Fruit fly (Drosophila melanogaster) whole organism, embryonic: ENCODE results near the gene Cwc25.
A peak's percentile ranks its signal among the peaks of the same experiment; 100 is the strongest.

ENCODE experiments used
- ATbp ChIP-seq: fragments of 200-800 bp; sonication (Bioruptor generic); optimal IDR thresholded peaks from 2 replicates; lab custom pipeline; 2017; ENCODE audit warnings: missing biosample characterization, mild to moderate bottlenecking, missing genetic modification characterization, missing genetic modification reagents
- Asciz ChIP-seq: fragments of 200-800 bp; sonication (Bioruptor generic); optimal IDR thresholded peaks from 2 replicates; lab custom pipeline; 2017; ENCODE audit warnings: missing biosample characterization, mild to moderate bottlenecking, missing genetic modification characterization, missing genetic modification reagents
- CG10565 ChIP-seq: fragments of 200-800 bp; sonication (Bioruptor generic); optimal IDR thresholded peaks from 3 replicates; lab custom pipeline; 2016; ENCODE audit warnings: missing biosample characterization, mild to moderate bottlenecking, missing genetic modification characterization
- CG10979 ChIP-seq: fragments of 200-800 bp; sonication (Bioruptor generic); optimal IDR thresholded peaks from 2 replicates; lab custom pipeline; 2018; ENCODE audit warnings: missing biosample characterization, mild to moderate bottlenecking, missing genetic modification characterization, moderate library complexity
- CG12155 ChIP-seq: fragments of 200-800 bp; sonication (Bioruptor generic); optimal IDR thresholded peaks from 3 replicates; lab custom pipeline; 2016; ENCODE audit warnings: missing biosample characterization, missing genetic modification characterization
- CG12391 ChIP-seq: fragments of 200-800 bp; sonication (Bioruptor generic); optimal IDR thresholded peaks from 3 replicates; lab custom pipeline; 2018; ENCODE audit warnings: missing biosample characterization, mild to moderate bottlenecking, missing genetic modification characterization, moderate library complexity
- CG13287 ChIP-seq: fragments of 200-800 bp; sonication (Bioruptor generic); IDR thresholded peaks from 2 replicates; pipeline ENCODE4 v1.3.6; 2022; ENCODE audit warnings: missing biosample characterization, missing genetic modification characterization; ENCODE audit not compliant: partially characterized antibody
- CG13775 ChIP-seq: fragments of 200-800 bp; sonication (Bioruptor generic); optimal IDR thresholded peaks from 3 replicates; lab custom pipeline; 2017; ENCODE audit warnings: missing biosample characterization, mild to moderate bottlenecking, missing genetic modification characterization
- CG14965 ChIP-seq: fragments of 200-800 bp; sonication (Bioruptor generic); optimal IDR thresholded peaks from 2 replicates; lab custom pipeline; 2016; ENCODE audit warnings: missing biosample characterization, missing genetic modification characterization, borderline replicate concordance
- CG15479 ChIP-seq: fragments of 200-800 bp; sonication (Bioruptor generic); optimal IDR thresholded peaks from 3 replicates; lab custom pipeline; 2019; ENCODE audit warnings: missing biosample characterization, mild to moderate bottlenecking, missing genetic modification characterization, moderate library complexity
- CG1603 ChIP-seq: fragments of 200-800 bp; sonication (Bioruptor generic); optimal IDR thresholded peaks from 2 replicates; lab custom pipeline; 2019; ENCODE audit warnings: missing biosample characterization, mild to moderate bottlenecking, missing genetic modification characterization, moderate library complexity
- CG2116 ChIP-seq: fragments of 200-800 bp; sonication (Bioruptor generic); optimal IDR thresholded peaks from 3 replicates; lab custom pipeline; 2018; ENCODE audit warnings: missing biosample characterization, mild to moderate bottlenecking, missing genetic modification characterization
- CG31441 ChIP-seq: fragments of 200-800 bp; sonication (Bioruptor generic); IDR thresholded peaks from 2 replicates; pipeline ENCODE4 v1.3.6; 2022; ENCODE audit warnings: missing biosample characterization, missing genetic modification characterization
- CG4730 ChIP-seq: fragments of 200-800 bp; sonication (Bioruptor generic); IDR thresholded peaks from 2 replicates; pipeline ENCODE4 v1.3.6; 2022; ENCODE audit warnings: missing biosample characterization, missing genetic modification characterization
- CG4854 ChIP-seq: fragments of 200-800 bp; sonication (Bioruptor generic); optimal IDR thresholded peaks from 2 replicates; lab custom pipeline; 2016; ENCODE audit warnings: missing biosample characterization, missing genetic modification characterization, inconsistent platforms
- CG5180 ChIP-seq: fragments of 200-800 bp; sonication (Bioruptor generic); optimal IDR thresholded peaks from 3 replicates; lab custom pipeline; 2017; ENCODE audit warnings: missing biosample characterization, missing genetic modification characterization, mild to moderate bottlenecking, moderate library complexity, missing genetic modification reagents
- CG6175 ChIP-seq: fragments of 200-800 bp; sonication (Bioruptor generic); IDR thresholded peaks from 3 replicates; pipeline ENCODE4 v1.3.6; 2022; ENCODE audit warnings: missing biosample characterization, missing genetic modification characterization
- CG6272 ChIP-seq: fragments of 200-800 bp; sonication (Bioruptor generic); IDR thresholded peaks from 2 replicates; pipeline ENCODE4 v1.3.6; 2022; ENCODE audit warnings: missing biosample characterization, missing genetic modification characterization
- CG7839 ChIP-seq: fragments of 200-800 bp; sonication (Bioruptor generic); optimal IDR thresholded peaks from 3 replicates; lab custom pipeline; 2018; ENCODE audit warnings: missing biosample characterization, mild to moderate bottlenecking, missing genetic modification characterization, moderate library complexity
- CG8765 ChIP-seq: fragments of 200-800 bp; sonication (Bioruptor generic); IDR thresholded peaks from 2 replicates; pipeline ENCODE4 v1.3.6; 2022; ENCODE audit warnings: missing biosample characterization, missing genetic modification characterization
- CoRest ChIP-seq: fragments of 200-800 bp; sonication (Bioruptor generic); optimal IDR thresholded peaks from 3 replicates; lab custom pipeline; 2018; ENCODE audit warnings: missing biosample characterization, mild to moderate bottlenecking, missing genetic modification characterization, moderate library complexity
- HLH54F ChIP-seq: fragments of 200-800 bp; sonication (Bioruptor generic); optimal IDR thresholded peaks from 3 replicates; lab custom pipeline; 2016; ENCODE audit warnings: missing biosample characterization, missing genetic modification characterization
- Hey ChIP-seq: fragments of 200-800 bp; sonication (Bioruptor generic); optimal IDR thresholded peaks from 3 replicates; lab custom pipeline; 2018; ENCODE audit warnings: missing biosample characterization, mild to moderate bottlenecking, missing genetic modification characterization
- Hr39 ChIP-seq: fragments of >200 bp; optimal IDR thresholded peaks from 2 replicates; lab custom pipeline; 2017
- Hr51 ChIP-seq, 2 experiments: fragments of 200-800 bp; sonication (Bioruptor generic); optimal IDR thresholded peaks; 2 replicates in 1 of 2; 3 replicates in 1 of 2; lab custom pipeline; 2016 to 2018; ENCODE audit warnings: missing biosample characterization in 2 of 2, missing genetic modification characterization in 2 of 2, mild to moderate bottlenecking in 1 of 2, moderate library complexity in 1 of 2
- MBD-R2 ChIP-seq: fragments of 200-800 bp; sonication (Bioruptor generic); IDR thresholded peaks from 2 replicates; pipeline ENCODE4 v1.3.6; 2022; ENCODE audit warnings: missing biosample characterization, missing genetic modification characterization
- Pdp1 ChIP-seq, 2 experiments: fragments of 200-800 bp; sonication (Bioruptor generic); optimal IDR thresholded peaks; 3 replicates each; lab custom pipeline; 2016; ENCODE audit warnings: missing biosample characterization in 2 of 2, missing genetic modification characterization in 2 of 2, mild to moderate bottlenecking in 1 of 2, moderate library complexity in 1 of 2
- abd-A ChIP-seq: fragments of 200-800 bp; sonication (Bioruptor generic); optimal IDR thresholded peaks from 3 replicates; lab custom pipeline; 2019; ENCODE audit warnings: missing biosample characterization, mild to moderate bottlenecking, missing genetic modification characterization, moderate library complexity
- aop ChIP-seq: fragments of 200-800 bp; sonication (Bioruptor generic); IDR thresholded peaks from 2 replicates; pipeline ENCODE4 v1.3.6; 2022; ENCODE audit warnings: missing biosample characterization, missing genetic modification characterization
- bbx ChIP-seq: fragments of 200-800 bp; sonication (Bioruptor generic); IDR thresholded peaks from 2 replicates; pipeline ENCODE4 v1.3.6; 2022; ENCODE audit warnings: missing biosample characterization, missing genetic modification characterization; ENCODE audit not compliant: partially characterized antibody
- chif ChIP-seq, 2 experiments: fragments of 200-800 bp; sonication (Bioruptor generic); optimal IDR thresholded peaks; 3 replicates each; lab custom pipeline; 2016; ENCODE audit warnings: missing biosample characterization in 2 of 2, missing genetic modification characterization in 2 of 2
- chn ChIP-seq: fragments of 200-800 bp; sonication (Bioruptor generic); optimal IDR thresholded peaks from 2 replicates; lab custom pipeline; 2016; ENCODE audit warnings: missing biosample characterization, missing genetic modification characterization
- dmrt99B ChIP-seq: fragments of 200-800 bp; sonication (Bioruptor generic); optimal IDR thresholded peaks from 2 replicates; lab custom pipeline; 2018; ENCODE audit warnings: missing biosample characterization, mild to moderate bottlenecking, missing genetic modification characterization, moderate library complexity
- en ChIP-seq: fragments of 200-800 bp; sonication (Bioruptor generic); optimal IDR thresholded peaks from 2 replicates; lab custom pipeline; 2016; ENCODE audit warnings: missing biosample characterization, missing genetic modification characterization
- ham ChIP-seq: fragments of 200-800 bp; sonication (Bioruptor generic); IDR thresholded peaks from 2 replicates; pipeline ENCODE4 v1.3.6; 2022; ENCODE audit warnings: missing biosample characterization, missing genetic modification characterization
- hb ChIP-seq: fragments of 200-800 bp; sonication (Bioruptor generic); IDR thresholded peaks from 3 replicates; pipeline ENCODE4 v1.3.6; 2022; ENCODE audit warnings: missing biosample characterization, missing genetic modification characterization; ENCODE audit not compliant: partially characterized antibody
- hkb ChIP-seq, 2 experiments: fragments of 200-800 bp in 1 of 2; fragments of >200 bp in 1 of 2; sonication (Bioruptor generic) in 1 of 2; IDR thresholded peaks in 1 of 2; optimal IDR thresholded peaks in 1 of 2; 2 replicates each; pipeline versions ENCODE4 v1.3.6 to Lab custom; 2017 to 2022; ENCODE audit warnings: missing biosample characterization in 1 of 2, missing genetic modification characterization in 1 of 2
- inv ChIP-seq: fragments of 200-800 bp; sonication (Bioruptor generic); IDR thresholded peaks from 2 replicates; pipeline ENCODE4 v1.3.6; 2022; ENCODE audit warnings: missing biosample characterization, missing genetic modification characterization; ENCODE audit not compliant: partially characterized antibody
- lab ChIP-seq: fragments of 200-800 bp; sonication (Bioruptor generic); optimal IDR thresholded peaks from 3 replicates; lab custom pipeline; 2017; ENCODE audit warnings: missing biosample characterization, missing genetic modification characterization, mild to moderate bottlenecking, moderate library complexity, missing genetic modification reagents
- luna ChIP-seq: fragments of 200-800 bp; sonication (Bioruptor generic); optimal IDR thresholded peaks from 2 replicates; lab custom pipeline; 2016; ENCODE audit warnings: missing biosample characterization, missing genetic modification characterization
- phol ChIP-seq: fragments of 200-800 bp; sonication (Bioruptor generic); optimal IDR thresholded peaks from 3 replicates; lab custom pipeline; 2018; ENCODE audit warnings: missing biosample characterization, mild to moderate bottlenecking, missing genetic modification characterization, moderate library complexity
- sd ChIP-seq: fragments of 200-800 bp; sonication (Bioruptor generic); optimal IDR thresholded peaks from 3 replicates; lab custom pipeline; 2018; ENCODE audit warnings: missing biosample characterization, mild to moderate bottlenecking, missing genetic modification characterization, moderate library complexity
- sna ChIP-seq: fragments of 200-800 bp; sonication (Bioruptor generic); IDR thresholded peaks from 2 replicates; pipeline ENCODE4 v1.3.6; 2022; ENCODE audit warnings: missing biosample characterization, missing genetic modification characterization; ENCODE audit not compliant: partially characterized antibody
- ssp ChIP-seq: fragments of 200-800 bp; sonication (Bioruptor generic); IDR thresholded peaks from 2 replicates; pipeline ENCODE4 v1.3.6; 2022; ENCODE audit warnings: missing biosample characterization, missing genetic modification characterization
- ttk ChIP-seq: fragments of 200-800 bp; sonication (Bioruptor generic); IDR thresholded peaks from 2 replicates; pipeline ENCODE4 v2.1.2; 2022; ENCODE audit warnings: missing biosample characterization, missing genetic modification characterization
- tup ChIP-seq: fragments of 200-800 bp; sonication (Bioruptor generic); optimal IDR thresholded peaks from 2 replicates; lab custom pipeline; 2016; ENCODE audit warnings: missing biosample characterization, mild to moderate bottlenecking, missing genetic modification characterization, moderate library complexity
- usp ChIP-seq: fragments of >200 bp; optimal IDR thresholded peaks from 2 replicates; lab custom pipeline; 2017; ENCODE audit warnings: missing biosample characterization, missing genetic modification characterization
- zen2 ChIP-seq: fragments of 200-800 bp; sonication (Bioruptor generic); IDR thresholded peaks from 3 replicates; pipeline ENCODE4 v1.3.6; 2022; ENCODE audit warnings: missing biosample characterization, missing genetic modification characterization; ENCODE audit not compliant: partially characterized antibody

The Cwc25 gene

dm6 chr2L:2750337-2751084 is 5.6 kb downstream of the Cwc25 start (continued):
- TF ChIP-seq CG13287 (GFP tag; lab: Robert Waterston, UW) (no peak), tup (GFP tag; lab: Kevin White, UChicago) (peak; percentile 70), hb (no peak), CG12155 (GFP tag; lab: Kevin White, UChicago) (peak; percentile 74), Hr39 (lab: Kevin White, UChicago) (no peak), hkb (optimal IDR thresholded peaks at IDR 0.05; lab: Kevin White, UChicago) (no peak), hkb (GFP tag; IDR thresholded peaks at IDR 0.05; lab: Robert Waterston, UW) (no peak), CG10565 (GFP tag; lab: Kevin White, UChicago) (no peak), lab (GFP tag; lab: Kevin White, UChicago) (peak; percentile 95), CG8765 (no peak), ttk (GFP tag; lab: Robert Waterston, UW) (no peak), abd-A (tag; lab: Kevin White, UChicago) (peak; percentile 94), sna (no peak), Hr51 (GFP tag; optimal IDR thresholded peaks at IDR 0.05; lab: Kevin White, UChicago) (peak; percentile 71 to 86), CG4730 (GFP tag; lab: Robert Waterston, UW) (no peak), CG4854 (GFP tag; lab: Kevin White, UChicago) (peak; percentile 58), luna (GFP tag; lab: Kevin White, UChicago) (peak; percentile 81), aop (no peak), CG6175 (GFP tag; lab: Robert Waterston, UW) (no peak), CG7839 (tag; lab: Kevin White, UChicago) (peak; percentile 87), inv (GFP tag; lab: Robert Waterston, UW) (no peak), ATbp (GFP tag; lab: Kevin White, UChicago) (peak; percentile 63), CG6272 (GFP tag; lab: Robert Waterston, UW) (peak; percentile 75), CG5180 (peak; percentile 63), ham (no peak), phol (tag; lab: Kevin White, UChicago) (peak; percentile 83), CG15479 (GFP tag; lab: Kevin White, UChicago) (peak; percentile 92), CG12391 (tag; lab: Kevin White, UChicago) (peak; percentile 82), Pdp1 (GFP tag; optimal IDR thresholded peaks at IDR 0.05; lab: Kevin White, UChicago) (peak; percentile 84 to 98), CG1603 (peak; percentile 75), CG14965 (GFP tag; lab: Kevin White, UChicago) (peak; percentile 61), en (GFP tag; lab: Kevin White, UChicago) (peak; percentile 50), sd (peak; percentile 51), CG2116 (GFP tag; lab: Kevin White, UChicago) (peak; percentile 27), chn (GFP tag; lab: Kevin White, UChicago) (peak; percentile 69), chif (GFP tag; optimal IDR thresholded peaks at IDR 0.05; lab: Kevin White, UChicago) (peak; percentile 17 to 76), usp (GFP tag; lab: Kevin White, UChicago) (no peak), dmrt99B (tag; lab: Kevin White, UChicago) (peak; percentile 85), CG10979 (tag; lab: Kevin White, UChicago) (peak; percentile 81), Asciz (peak; percentile 67), CG31441 (no peak), zen2 (GFP tag; lab: Robert Waterston, UW) (no peak), CoRest (tag; lab: Kevin White, UChicago) (peak; percentile 82), ssp (GFP tag; lab: Robert Waterston, UW) (no peak), MBD-R2 (GFP tag; lab: Robert Waterston, UW) (no peak), bbx (no peak), CG13775 (GFP tag; lab: Kevin White, UChicago) (peak; percentile 45), HLH54F (GFP tag; lab: Kevin White, UChicago) (peak; percentile 75), Hey (tag; lab: Kevin White, UChicago) (no peak)
